Worm (Caenorhabditis elegans) whole organism, L1 larva: ENCODE measurements around the gene R151.8.

Experiments
- ama-1 ChIP-seq: fragments of 150-350 bp; optimal IDR thresholded peaks from 2 replicates; lab custom pipeline; 2014
- nhr-12 ChIP-seq: sonication (generic microtip); optimal IDR thresholded peaks from 2 replicates; lab custom pipeline; 2017; ENCODE audit warnings: missing biosample characterization, missing genetic modification characterization

DNA sequence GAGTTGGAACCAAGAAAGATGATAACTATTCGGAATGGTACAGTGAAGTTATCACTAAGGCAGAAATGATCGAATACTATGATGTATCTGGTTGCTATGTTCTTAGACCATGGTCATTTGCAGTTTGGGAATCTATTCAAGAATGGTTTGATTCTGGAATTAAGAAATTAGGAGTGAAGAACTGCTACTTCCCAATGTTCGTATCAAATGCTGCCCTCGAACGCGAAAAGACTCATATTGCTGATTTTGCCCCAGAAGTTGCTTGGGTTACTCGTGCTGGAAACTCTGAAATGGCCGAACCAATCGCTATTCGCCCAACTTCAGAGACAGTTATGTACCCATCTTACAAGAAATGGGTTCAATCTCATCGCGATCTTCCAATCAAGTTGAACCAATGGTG is 9.8 kb upstream of the R151.8 start:
- no peak for TF ChIP-seq ama-1 (lab: Kevin White, UChicago)
- TF ChIP-seq nhr-12 (tag; lab: Kevin White, UChicago): no peak
